Fruit fly (Drosophila melanogaster) whole organism, embryonic: Measurements from ENCODE around the gene Mtpalpha.

Experiments
- Atf-2 ChIP-seq: fragments of 200-800 bp; sonication (Bioruptor generic); optimal IDR thresholded peaks from 2 replicates; lab custom pipeline; 2016; ENCODE audit warnings: missing biosample characterization, missing genetic modification characterization
- CG10654 ChIP-seq: fragments of 200-800 bp; sonication (Bioruptor generic); optimal IDR thresholded peaks from 2 replicates; lab custom pipeline; 2016; ENCODE audit warnings: missing biosample characterization, missing genetic modification characterization
- CG12659 ChIP-seq: fragments of 200-800 bp; sonication (Bioruptor generic); optimal IDR thresholded peaks from 3 replicates; lab custom pipeline; 2017; ENCODE audit warnings: mild to moderate bottlenecking, missing biosample characterization, missing genetic modification reagents, missing genetic modification characterization
- CG13775 ChIP-seq: fragments of 200-800 bp; sonication (Bioruptor generic); optimal IDR thresholded peaks from 3 replicates; lab custom pipeline; 2017; ENCODE audit warnings: missing biosample characterization, mild to moderate bottlenecking, missing genetic modification characterization
- CG14860 ChIP-seq: fragments of 200-800 bp; sonication (Bioruptor generic); IDR thresholded peaks from 3 replicates; pipeline ENCODE4 v1.3.6; 2022; ENCODE audit warnings: missing biosample characterization, missing genetic modification characterization; ENCODE audit not compliant: partially characterized antibody
- CG17359 ChIP-seq: fragments of 200-800 bp; sonication (Bioruptor generic); optimal IDR thresholded peaks from 3 replicates; lab custom pipeline; 2018; ENCODE audit warnings: missing biosample characterization, mild to moderate bottlenecking, missing genetic modification characterization, moderate library complexity
- CG17829 ChIP-seq: fragments of 200-800 bp; optimal IDR thresholded peaks from 2 replicates; lab custom pipeline; 2019; ENCODE audit warnings: missing biosample characterization, mild to moderate bottlenecking, missing genetic modification characterization, moderate library complexity
- CG18764 ChIP-seq: fragments of 200-800 bp; sonication (Bioruptor generic); optimal IDR thresholded peaks from 3 replicates; lab custom pipeline; 2016; ENCODE audit warnings: missing biosample characterization, missing genetic modification characterization
- CG2116 ChIP-seq: fragments of 200-800 bp; sonication (Bioruptor generic); optimal IDR thresholded peaks from 3 replicates; lab custom pipeline; 2018; ENCODE audit warnings: missing biosample characterization, mild to moderate bottlenecking, missing genetic modification characterization
- CG2875 ChIP-seq: fragments of 200-800 bp; sonication (Bioruptor generic); optimal IDR thresholded peaks from 2 replicates; lab custom pipeline; 2017; ENCODE audit warnings: missing biosample characterization, mild to moderate bottlenecking, missing genetic modification characterization, missing genetic modification reagents
- CG31441 ChIP-seq: fragments of 200-800 bp; sonication (Bioruptor generic); IDR thresholded peaks from 2 replicates; pipeline ENCODE4 v1.3.6; 2022; ENCODE audit warnings: missing biosample characterization, missing genetic modification characterization
- CG43689 ChIP-seq: fragments of 200-800 bp; sonication (Bioruptor generic); IDR thresholded peaks from 2 replicates; pipeline ENCODE4 v1.3.6; 2022; ENCODE audit warnings: missing biosample characterization, missing genetic modification characterization
- CG6791 ChIP-seq: fragments of 200-800 bp; sonication (Bioruptor generic); IDR thresholded peaks from 3 replicates; pipeline ENCODE4 v1.3.6; 2022; ENCODE audit warnings: missing biosample characterization, missing genetic modification characterization; ENCODE audit not compliant: partially characterized antibody
- CG6813 ChIP-seq: fragments of 200-800 bp; sonication (Bioruptor generic); optimal IDR thresholded peaks from 2 replicates; lab custom pipeline; 2017; ENCODE audit warnings: missing biosample characterization, missing genetic modification characterization, mild to moderate bottlenecking, moderate library complexity, missing genetic modification reagents
- CG7372 ChIP-seq: fragments of 200-800 bp; sonication (Bioruptor generic); IDR thresholded peaks from 2 replicates; pipeline ENCODE4 v1.3.6; 2022; ENCODE audit warnings: missing biosample characterization, missing genetic modification characterization
- CG9727 ChIP-seq: fragments of 200-800 bp; sonication (Bioruptor generic); optimal IDR thresholded peaks from 3 replicates; lab custom pipeline; 2017; ENCODE audit warnings: missing biosample characterization, mild to moderate bottlenecking, missing genetic modification characterization
- CG9797 ChIP-seq: fragments of 200-800 bp; sonication (Bioruptor generic); optimal IDR thresholded peaks from 3 replicates; lab custom pipeline; 2018; ENCODE audit warnings: missing biosample characterization, mild to moderate bottlenecking, missing genetic modification characterization
- CG9817 ChIP-seq: fragments of 200-800 bp; sonication (Bioruptor generic); optimal IDR thresholded peaks from 2 replicates; lab custom pipeline; 2018; ENCODE audit warnings: missing biosample characterization, mild to moderate bottlenecking, missing genetic modification characterization, moderate library complexity
- D19A ChIP-seq: fragments of 200-800 bp; optimal IDR thresholded peaks from 3 replicates; lab custom pipeline; 2019; ENCODE audit warnings: missing biosample characterization, mild to moderate bottlenecking, missing genetic modification characterization, moderate library complexity
- Dek ChIP-seq: fragments of 200-800 bp; sonication (Bioruptor generic); optimal IDR thresholded peaks from 3 replicates; lab custom pipeline; 2019; ENCODE audit warnings: missing biosample characterization, mild to moderate bottlenecking, missing genetic modification characterization, moderate library complexity
- Dfd ChIP-seq, 2 experiments: fragments of >200 bp; optimal IDR thresholded peaks; 2 replicates each; lab custom pipeline; 2017; ENCODE audit warnings: missing biosample characterization in 2 of 2, missing genetic modification characterization in 2 of 2
- Dref ChIP-seq: fragments of 200-800 bp; sonication (Bioruptor generic); IDR thresholded peaks from 2 replicates; pipeline ENCODE4 v1.3.6; 2022; ENCODE audit warnings: missing biosample characterization, missing genetic modification characterization
- Fer1 ChIP-seq: fragments of 200-800 bp; sonication (Bioruptor generic); optimal IDR thresholded peaks from 2 replicates; lab custom pipeline; 2017; ENCODE audit warnings: missing biosample characterization, mild to moderate bottlenecking, missing genetic modification characterization
- Kr ChIP-seq: fragments of 200-800 bp; sonication (Bioruptor generic); optimal IDR thresholded peaks from 2 replicates; lab custom pipeline; 2017; ENCODE audit warnings: missing biosample characterization, mild to moderate bottlenecking, missing genetic modification characterization
- Myb ChIP-seq: fragments of 200-800 bp; sonication (Bioruptor generic); optimal IDR thresholded peaks from 2 replicates; lab custom pipeline; 2016; ENCODE audit warnings: missing biosample characterization, missing genetic modification characterization
- NK7.1 ChIP-seq: fragments of 200-800 bp; sonication (Bioruptor generic); optimal IDR thresholded peaks from 3 replicates; lab custom pipeline; 2016; ENCODE audit warnings: missing biosample characterization, missing genetic modification characterization
- Neu2 ChIP-seq: fragments of 200-800 bp; sonication (Bioruptor generic); optimal IDR thresholded peaks from 3 replicates; lab custom pipeline; 2016; ENCODE audit warnings: missing biosample characterization, missing genetic modification characterization, borderline replicate concordance
- Rfx ChIP-seq: fragments of 200-800 bp; sonication (Bioruptor generic); IDR thresholded peaks from 2 replicates; pipeline ENCODE4 v1.3.6; 2022; ENCODE audit warnings: missing biosample characterization, missing genetic modification characterization
- Vsx1 ChIP-seq: fragments of 200-800 bp; sonication (Bioruptor generic); optimal IDR thresholded peaks from 2 replicates; lab custom pipeline; 2017; ENCODE audit warnings: missing biosample characterization, mild to moderate bottlenecking, missing genetic modification characterization, missing genetic modification reagents
- Xrp1 ChIP-seq: fragments of 200-800 bp; sonication (Bioruptor generic); IDR thresholded peaks from 2 replicates; pipeline ENCODE4 v1.3.6; 2022; ENCODE audit warnings: missing biosample characterization, missing genetic modification characterization
- cad ChIP-seq: fragments of >200 bp; optimal IDR thresholded peaks from 2 replicates; lab custom pipeline; 2017; ENCODE audit warnings: missing biosample characterization, missing genetic modification characterization
- dm ChIP-seq: fragments of 200-800 bp; sonication (Bioruptor generic); optimal IDR thresholded peaks from 3 replicates; lab custom pipeline; 2016; ENCODE audit warnings: missing biosample characterization, missing genetic modification characterization
- eve ChIP-seq, 2 experiments: fragments of >200 bp; optimal IDR thresholded peaks; 2 replicates each; lab custom pipeline; 2017; ENCODE audit warnings: missing biosample characterization in 2 of 2, missing genetic modification characterization in 2 of 2
- lmd ChIP-seq: fragments of 200-800 bp; sonication (Bioruptor generic); IDR thresholded peaks from 2 replicates; pipeline ENCODE4 v1.3.6; 2022; ENCODE audit warnings: missing biosample characterization, missing genetic modification characterization
- mirr ChIP-seq: fragments of 200-800 bp; sonication (Bioruptor generic); optimal IDR thresholded peaks from 3 replicates; lab custom pipeline; 2018; ENCODE audit warnings: missing biosample characterization, mild to moderate bottlenecking, missing genetic modification characterization
- nerfin-2 ChIP-seq: fragments of 200-800 bp; sonication (Bioruptor generic); IDR thresholded peaks from 2 replicates; pipeline ENCODE4 v1.3.6; 2022; ENCODE audit warnings: missing biosample characterization, missing genetic modification characterization; ENCODE audit not compliant: partially characterized antibody
- oc ChIP-seq: fragments of 200-800 bp; sonication (Bioruptor generic); optimal IDR thresholded peaks from 2 replicates; lab custom pipeline; 2018; ENCODE audit warnings: missing biosample characterization, mild to moderate bottlenecking, missing genetic modification characterization, moderate library complexity
- pan ChIP-seq, 4 experiments: fragments of >200 bp in 3 of 4; fragments of 200-800 bp in 1 of 4; sonication (Bioruptor generic) in 1 of 4; optimal IDR thresholded peaks in 3 of 4; IDR thresholded peaks in 1 of 4; 2 replicates each; pipeline versions ENCODE4 v1.3.6 to Lab custom; 2017 to 2022; ENCODE audit warnings: missing biosample characterization in 2 of 4, missing genetic modification characterization in 2 of 4, mixed read lengths in 1 of 4
- schlank ChIP-seq: fragments of 200-800 bp; sonication (Bioruptor generic); optimal IDR thresholded peaks from 2 replicates; lab custom pipeline; 2018; ENCODE audit warnings: missing biosample characterization, mild to moderate bottlenecking, missing genetic modification characterization

The Mtpalpha gene

dm6 chr2L:9539988-9540573, 36.5 kb downstream of the Mtpalpha start, which contains the start of gene CG17855 (continued):
- TF ChIP-seq mirr (no peak), CG17359 (tag; lab: Kevin White, UChicago) (peak; percentile 0), CG18764 (GFP tag; lab: Kevin White, UChicago) (no peak), Xrp1 (GFP tag; lab: Robert Waterston, UW) (no peak), NK7.1 (GFP tag; lab: Kevin White, UChicago) (no peak), Atf-2 (no peak), Dek (tag; lab: Kevin White, UChicago) (peak; percentile 6), CG17829 (tag; lab: Kevin White, UChicago) (peak; percentile 42), CG31441 (GFP tag; lab: Robert Waterston, UW) (no peak), Kr (GFP tag; lab: Kevin White, UChicago) (no peak), Dref (GFP tag; lab: Robert Waterston, UW) (peak; percentile 43), eve (GFP tag; optimal IDR thresholded peaks at IDR 0.05; lab: Kevin White, UChicago) (no peak), nerfin-2 (GFP tag; lab: Robert Waterston, UW) (no peak), Fer1 (GFP tag; lab: Kevin White, UChicago) (no peak), CG14860 (GFP tag; lab: Robert Waterston, UW) (no peak), Dfd (GFP tag; optimal IDR thresholded peaks at IDR 0.05; lab: Kevin White, UChicago) (no peak), CG9817 (tag; lab: Kevin White, UChicago) (no peak), Neu2 (no peak), cad (GFP tag; lab: Kevin White, UChicago) (no peak), CG12659 (GFP tag; lab: Kevin White, UChicago) (peak; percentile 31), CG9797 (GFP tag; lab: Kevin White, UChicago) (peak; percentile 30), schlank (tag; lab: Kevin White, UChicago) (no peak), pan (optimal IDR thresholded peaks at IDR 0.05; lab: Kevin White, UChicago) (no peak), pan (GFP tag; optimal IDR thresholded peaks at IDR 0.05 in 1 of 2, IDR thresholded peaks at IDR 0.05 in 1 of 2) (no peak), CG6791 (GFP tag; lab: Robert Waterston, UW) (no peak), dm (GFP tag; lab: Kevin White, UChicago) (no peak), Myb (GFP tag; lab: Kevin White, UChicago) (peak; percentile 81), CG43689 (GFP tag; lab: Robert Waterston, UW) (no peak), CG2875 (GFP tag; lab: Kevin White, UChicago) (no peak), CG13775 (no peak), oc (tag; lab: Kevin White, UChicago) (no peak), CG6813 (GFP tag; lab: Kevin White, UChicago) (no peak), CG7372 (no peak), D19A (tag; lab: Kevin White, UChicago) (no peak), Rfx (GFP tag; lab: Robert Waterston, UW) (peak; percentile 32; the same call in 1 of the 2 replicates), lmd (GFP tag; lab: Robert Waterston, UW) (no peak), CG10654 (GFP tag; lab: Kevin White, UChicago) (no peak), Vsx1 (GFP tag; lab: Kevin White, UChicago) (no peak), CG9727 (GFP tag; lab: Kevin White, UChicago) (no peak), CG2116 (GFP tag; lab: Kevin White, UChicago) (peak; percentile 89)
